Fruit fly (Drosophila melanogaster): ENCODE measurements around the gene CG17636.

Gene CG17636

DNA sequence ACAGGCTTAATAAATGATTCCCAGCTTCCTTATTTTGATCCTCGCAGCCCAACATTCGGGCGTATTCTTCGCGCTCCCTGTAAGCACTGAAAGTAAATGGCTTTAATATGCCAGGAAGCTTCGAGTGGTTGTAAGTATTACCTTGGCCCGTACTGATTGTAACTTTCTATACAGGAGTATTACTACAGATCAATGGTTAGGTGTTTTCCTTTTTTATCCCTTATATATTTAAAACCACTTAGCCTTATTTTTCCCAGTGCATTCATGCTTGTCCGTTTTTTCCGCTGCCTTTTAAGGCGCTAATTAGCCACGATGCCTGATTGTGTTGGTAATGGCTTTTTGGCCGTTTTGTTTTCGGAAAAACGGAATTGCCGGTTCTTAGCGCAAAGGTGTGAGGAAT is 47.0 kb upstream of the CG17636 start:
- TF ChIP-seq lola (GFP tag; optimal IDR thresholded peaks at IDR 0.05) = no peak
- TF ChIP-seq usp (GFP tag; optimal IDR thresholded peaks at IDR 0.05) = no peak
- no peak for TF ChIP-seq OdsH (GFP tag; optimal IDR thresholded peaks at IDR 0.05)
- TF ChIP-seq CG32264 (GFP tag; optimal IDR thresholded peaks at IDR 0.05) = no peak
- no peak for TF ChIP-seq Myc (optimal IDR thresholded peaks at IDR 0.05)
- TF ChIP-seq Vsx2 (GFP tag; optimal IDR thresholded peaks at IDR 0.05; ENCODE audit: partially characterized antibody) = peak; percentile 11
- TF ChIP-seq h (GFP tag; optimal IDR thresholded peaks at IDR 0.05) = peak; percentile 18
- peak; percentile 3 for TF ChIP-seq rgr (GFP tag; optimal IDR thresholded peaks at IDR 0.05)
- no peak for TF ChIP-seq brk (GFP tag; optimal IDR thresholded peaks at IDR 0.05)
- no peak for TF ChIP-seq Hnf4 (GFP tag; optimal IDR thresholded peaks at IDR 0.05)
- peak in 1 of 2 experiments; percentile 47 for TF ChIP-seq foxo (GFP tag; optimal IDR thresholded peaks at IDR 0.05)
- no peak for TF ChIP-seq Mio (GFP tag; optimal IDR thresholded peaks at IDR 0.05)
- TF ChIP-seq CG9705 (GFP tag; optimal IDR thresholded peaks at IDR 0.05) = no peak
- no peak for TF ChIP-seq sage (GFP tag; optimal IDR thresholded peaks at IDR 0.05)
- TF ChIP-seq CrebA (GFP tag; optimal IDR thresholded peaks at IDR 0.05; ENCODE audit: borderline replicate concordance) = no peak
- no peak for TF ChIP-seq Hr83 (GFP tag; optimal IDR thresholded peaks at IDR 0.05; ENCODE audit: poor library complexity, severe bottlenecking)
- TF ChIP-seq Dif (GFP tag; optimal IDR thresholded peaks at IDR 0.05; ENCODE audit: partially characterized antibody) = no peak
- peak; percentile 25 for TF ChIP-seq fru (GFP tag; optimal IDR thresholded peaks at IDR 0.05)
- no peak for TF ChIP-seq Abd-B (GFP tag; optimal IDR thresholded peaks at IDR 0.05)
- no peak for TF ChIP-seq Dfd (GFP tag; optimal IDR thresholded peaks at IDR 0.05)
- TF ChIP-seq jim (GFP tag; optimal IDR thresholded peaks at IDR 0.05) = no peak

DNA sequence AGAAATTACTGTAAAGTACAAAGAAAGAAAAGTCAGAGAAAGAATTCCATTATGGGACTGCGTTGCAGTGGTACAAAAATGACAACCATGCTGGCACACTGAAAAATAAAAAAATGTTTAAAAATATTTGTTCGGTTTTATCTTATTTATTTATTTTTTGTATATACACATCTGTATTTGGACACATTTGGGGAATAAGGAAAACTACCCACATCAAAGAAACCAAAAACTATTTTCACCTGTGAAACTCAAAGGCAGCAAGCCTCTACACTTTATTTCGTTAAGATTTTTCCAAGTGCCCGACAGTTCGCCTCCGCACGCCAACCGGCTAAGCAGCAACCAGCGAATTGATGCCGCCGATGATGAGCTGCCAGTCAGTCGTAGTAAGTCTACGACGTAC is 43.1 kb upstream of the CG17636 start:
- TF ChIP-seq CrebA (GFP tag; optimal IDR thresholded peaks at IDR 0.05; ENCODE audit: borderline replicate concordance) = no peak
- TF ChIP-seq Hr83 (GFP tag; optimal IDR thresholded peaks at IDR 0.05; ENCODE audit: poor library complexity, severe bottlenecking) = no peak
- TF ChIP-seq GATAd (GFP tag; optimal IDR thresholded peaks at IDR 0.05) = no peak
- TF ChIP-seq Rel (GFP tag; optimal IDR thresholded peaks at IDR 0.05) = no peak
- TF ChIP-seq Rel (tag; optimal IDR thresholded peaks at IDR 0.05) = no peak
- no peak for TF ChIP-seq jim (GFP tag; optimal IDR thresholded peaks at IDR 0.05)
- no peak for TF ChIP-seq Myc (optimal IDR thresholded peaks at IDR 0.05)

DNA sequence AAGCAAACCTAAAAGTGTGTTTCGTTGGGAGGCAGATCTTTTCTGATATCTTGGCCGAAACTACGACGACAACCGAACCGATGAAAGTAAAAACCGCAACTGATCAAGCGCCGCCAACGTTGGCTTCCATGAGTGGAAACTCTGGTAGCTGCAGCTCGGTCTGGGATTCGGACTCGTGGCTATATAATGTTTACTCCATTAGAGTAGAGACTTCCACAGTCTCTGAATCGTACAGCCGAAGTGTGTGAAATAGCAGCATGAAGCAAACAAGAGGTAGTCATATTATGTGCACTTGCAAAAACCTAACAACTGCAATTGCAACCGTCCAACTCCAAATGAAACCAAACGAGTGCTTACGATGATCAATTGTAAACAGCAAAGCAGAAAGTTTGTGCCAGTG is 21.8 kb upstream of the CG17636 start, which contains the start of gene CG17707:
Gene CG17707, minus strand, starts transcription at position 101 of the 400 bp plus-strand sequence.
- no peak for TF ChIP-seq CG32264 (GFP tag; optimal IDR thresholded peaks at IDR 0.05)
- no peak for TF ChIP-seq pan (optimal IDR thresholded peaks at IDR 0.05)
- TF ChIP-seq HLH106 (tag; optimal IDR thresholded peaks at IDR 0.05) = no peak

DNA sequence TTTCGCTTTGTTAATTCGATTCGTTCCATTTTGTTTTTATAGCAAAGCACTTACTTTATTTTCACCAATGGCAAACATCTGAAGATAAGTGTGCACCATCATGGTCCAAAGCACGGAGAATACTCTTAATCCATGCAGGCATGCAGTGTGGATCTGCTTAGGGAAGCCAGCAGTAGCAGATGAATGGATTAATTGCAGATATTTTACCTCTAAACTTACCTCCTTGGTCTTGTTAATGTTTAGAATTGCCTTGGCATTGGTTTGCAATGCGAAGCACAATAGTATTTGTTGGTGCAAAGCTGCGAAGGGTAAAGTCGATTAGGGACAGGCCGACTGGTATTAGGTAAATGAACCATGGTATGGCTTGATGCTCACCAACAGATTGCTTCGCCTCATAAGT is 18.6 kb upstream of the CG17636 start:
- TF ChIP-seq Sp1 (GFP tag; optimal IDR thresholded peaks at IDR 0.05) (no peak), Vsx2 (GFP tag; optimal IDR thresholded peaks at IDR 0.05; ENCODE audit: partially characterized antibody) (no peak), Myc (optimal IDR thresholded peaks at IDR 0.05) (no peak), Mio (GFP tag; optimal IDR thresholded peaks at IDR 0.05) (no peak), dl (GFP tag; optimal IDR thresholded peaks at IDR 0.05; ENCODE audit: insufficient read depth in 1 of 2, partially characterized antibody in 2 of 2) (no peak), CG9705 (GFP tag; optimal IDR thresholded peaks at IDR 0.05) (no peak), jim (GFP tag; optimal IDR thresholded peaks at IDR 0.05) (no peak), pan (optimal IDR thresholded peaks at IDR 0.05) (no peak), Abd-B (GFP tag; optimal IDR thresholded peaks at IDR 0.05) (no peak), woc (GFP tag; optimal IDR thresholded peaks at IDR 0.05) (no peak), CrebA (GFP tag; optimal IDR thresholded peaks at IDR 0.05; ENCODE audit: borderline replicate concordance) (no peak), lola (GFP tag; optimal IDR thresholded peaks at IDR 0.05) (no peak), GATAd (GFP tag; optimal IDR thresholded peaks at IDR 0.05) (no peak)

DNA sequence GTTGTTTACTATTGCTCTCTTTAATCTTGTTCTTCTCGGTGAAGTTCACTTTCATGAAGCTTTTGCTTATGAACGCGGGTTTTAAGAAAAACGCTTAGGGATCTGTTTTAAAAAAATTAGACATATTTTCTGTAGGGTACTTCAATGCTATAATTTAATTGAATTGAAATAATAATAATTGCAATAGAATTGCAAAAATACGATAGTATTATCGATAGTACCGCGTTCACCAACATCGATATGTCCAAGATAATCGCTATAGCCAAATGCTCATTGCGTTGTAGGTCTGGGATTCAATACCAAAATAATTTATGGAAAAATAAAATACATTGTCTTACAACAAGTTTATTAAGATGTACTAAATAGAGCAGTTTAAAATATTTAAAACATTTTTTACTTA is 15.4 kb upstream of the CG17636 start:
- peak; percentile 44 for TF ChIP-seq brk (GFP tag; optimal IDR thresholded peaks at IDR 0.05)
- TF ChIP-seq CG32264 (GFP tag; optimal IDR thresholded peaks at IDR 0.05) = no peak
- TF ChIP-seq tai (GFP tag; optimal IDR thresholded peaks at IDR 0.05) = peak; percentile 10
- peak; percentile 10 for TF ChIP-seq fru (GFP tag; optimal IDR thresholded peaks at IDR 0.05)
- peak; percentile 47 for TF ChIP-seq sage (GFP tag; optimal IDR thresholded peaks at IDR 0.05)
- no peak for TF ChIP-seq HLH106 (tag; optimal IDR thresholded peaks at IDR 0.05)
- no peak for TF ChIP-seq GATAd (GFP tag; optimal IDR thresholded peaks at IDR 0.05)
- no peak for TF ChIP-seq lola (GFP tag; optimal IDR thresholded peaks at IDR 0.05)
- TF ChIP-seq Myc (optimal IDR thresholded peaks at IDR 0.05) = peak; percentile 43
- TF ChIP-seq dsf (GFP tag; optimal IDR thresholded peaks at IDR 0.05; ENCODE audit: borderline replicate concordance) = no peak
